Worm (Caenorhabditis elegans) whole organism, midembryonic: ENCODE data around the gene gpc-1.

Experiments
- T22C8.4 ChIP-seq: fragments of 200-800 bp; sonication (Bioruptor generic); IDR thresholded peaks from 2 replicates; pipeline ENCODE4 v1.3.6; 2022; ENCODE audit warnings: missing genetic modification characterization, missing compliant biosample characterization
- cog-1 ChIP-seq: sonication (generic microtip); optimal IDR thresholded peaks from 2 replicates; lab custom pipeline; 2016; ENCODE audit warnings: missing genetic modification characterization, missing compliant biosample characterization
- flt-1 ChIP-seq: fragments of 200-800 bp; sonication (Bioruptor generic); IDR thresholded peaks from 2 replicates; pipeline ENCODE4 v1.3.6; 2022; ENCODE audit warnings: missing genetic modification characterization, missing compliant biosample characterization
- klf-2 ChIP-seq: fragments of 200-800 bp; sonication (Bioruptor generic); conservative IDR thresholded peaks from 2 replicates; pipeline ENCODE4 v1.3.6; 2022; ENCODE audit warnings: missing genetic modification reagents, missing genetic modification characterization, missing compliant biosample characterization
- med-1 ChIP-seq: sonication (generic microtip); optimal IDR thresholded peaks from 2 replicates; lab custom pipeline; 2017; ENCODE audit warnings: missing genetic modification characterization, mild to moderate bottlenecking, missing compliant biosample characterization, antibody characterized with exemption, missing genetic modification reagents; ENCODE audit not compliant: insufficient read depth
- ref-1 ChIP-seq: fragments of 200-800 bp; sonication (Bioruptor generic); conservative IDR thresholded peaks from 2 replicates; pipeline ENCODE4 v1.3.6; 2022; ENCODE audit warnings: missing genetic modification reagents, missing genetic modification characterization, missing compliant biosample characterization
- tab-1 ChIP-seq: fragments of 200-800 bp; sonication (Bioruptor generic); IDR thresholded peaks from 2 replicates; pipeline ENCODE4 v1.3.6; 2022; ENCODE audit warnings: missing genetic modification characterization, missing compliant biosample characterization
- ztf-23 ChIP-seq: fragments of 200-800 bp; sonication (Bioruptor generic); IDR thresholded peaks from 2 replicates; pipeline ENCODE4 v1.3.6; 2022; ENCODE audit warnings: missing genetic modification reagents, missing genetic modification characterization, missing compliant biosample characterization
- ztf-29 ChIP-seq: fragments of 200-800 bp; sonication (Bioruptor generic); IDR thresholded peaks from 2 replicates; pipeline ENCODE4 v1.3.6; 2022; ENCODE audit warnings: missing genetic modification reagents, missing genetic modification characterization, missing compliant biosample characterization

Gene gpc-1

ce11 chrX:12889837-12890449 lies 5.2 kb upstream of the gpc-1 start:
- TF ChIP-seq ref-1: peak; percentile 81
- TF ChIP-seq flt-1 (GFP tag; lab: Robert Waterston, UW): peak; percentile 90
- TF ChIP-seq T22C8.4 (GFP tag; lab: Robert Waterston, UW): peak; percentile 70
- peak; percentile 68; the same call in 1 of the 2 replicates for TF ChIP-seq ztf-29 (GFP tag; lab: Robert Waterston, UW)
- peak; percentile 14 for TF ChIP-seq med-1
- peak; percentile 68 for TF ChIP-seq cog-1 (tag; lab: Kevin White, UChicago)
- TF ChIP-seq ztf-23 (GFP tag; lab: Robert Waterston, UW): peak; percentile 86
- peak; percentile 89 for TF ChIP-seq tab-1 (GFP tag; lab: Robert Waterston, UW)
- TF ChIP-seq klf-2 (GFP tag; lab: Robert Waterston, UW): peak; percentile 61; the same call in 1 of the 2 replicates

DNA sequence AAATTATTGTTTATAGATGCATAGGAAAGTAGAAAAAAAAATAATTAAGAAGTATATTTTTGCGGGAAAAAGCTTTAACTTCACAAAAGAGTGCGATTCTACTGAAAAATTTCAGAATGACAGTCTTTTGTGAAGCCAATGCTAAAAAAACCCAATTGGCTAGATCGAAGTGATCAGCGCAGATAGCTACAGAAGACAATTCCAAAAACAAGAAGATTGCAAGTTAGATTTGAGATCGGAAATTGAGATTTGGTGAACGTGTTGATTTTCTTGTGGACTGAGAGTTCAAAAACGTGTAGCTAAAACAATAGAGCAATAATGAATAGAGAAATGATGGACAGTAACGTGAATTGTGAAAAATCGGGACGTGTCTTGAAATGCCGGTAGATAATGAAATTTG lies 3.6 kb downstream of the gpc-1 start:
- TF ChIP-seq T22C8.4 (GFP tag; lab: Robert Waterston, UW) (no peak), klf-2 (GFP tag; lab: Robert Waterston, UW) (no peak), ztf-29 (GFP tag; lab: Robert Waterston, UW) (no peak), cog-1 (tag; lab: Kevin White, UChicago) (no peak), flt-1 (GFP tag; lab: Robert Waterston, UW) (no peak), tab-1 (GFP tag; lab: Robert Waterston, UW) (no peak), ztf-23 (GFP tag; lab: Robert Waterston, UW) (no peak), med-1 (no peak), ref-1 (no peak)

- TF ChIP-seq klf-2 (GFP tag; lab: Robert Waterston, UW): no peak
- no peak for TF ChIP-seq ref-1
- no peak for TF ChIP-seq tab-1 (GFP tag; lab: Robert Waterston, UW)
- no peak for TF ChIP-seq ztf-29 (GFP tag; lab: Robert Waterston, UW)
- TF ChIP-seq T22C8.4 (GFP tag; lab: Robert Waterston, UW): no peak
These were observed 6.9 kb downstream of the gpc-1 start for ce11 chrX:12877930-12878329.

DNA sequence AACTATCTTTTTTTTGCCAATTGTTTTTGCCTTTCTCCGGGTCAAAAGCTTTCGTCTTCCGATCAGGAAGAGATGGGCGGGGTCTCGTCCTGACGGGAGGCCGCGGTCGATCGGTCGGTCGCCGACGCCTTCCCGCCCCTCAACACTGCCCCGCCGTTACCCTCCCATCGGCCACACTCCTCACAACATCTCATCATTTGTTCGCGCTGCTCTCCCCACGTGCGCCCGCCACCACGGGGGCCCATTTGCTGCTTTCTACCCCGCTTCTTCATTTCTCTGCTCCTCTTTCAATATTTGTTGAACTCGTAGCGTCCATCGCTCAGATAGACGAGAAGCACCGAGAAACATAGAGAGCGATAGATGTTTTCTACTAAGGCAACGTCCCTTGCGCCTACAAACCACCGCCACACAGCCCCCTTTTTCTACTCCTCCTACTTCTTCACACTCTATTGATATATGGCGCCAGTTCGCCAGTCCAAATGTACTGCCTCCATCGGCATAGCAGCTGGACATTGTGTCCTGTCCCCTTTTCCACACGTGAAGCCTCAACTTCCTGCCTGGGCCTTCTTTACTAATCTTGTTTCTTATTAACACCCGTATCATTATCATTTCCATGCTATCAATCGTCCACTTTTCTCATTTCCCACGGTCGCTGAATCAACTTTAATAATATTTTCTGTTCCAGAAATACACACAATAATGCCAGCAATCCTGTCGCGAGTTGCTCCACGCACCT lies 7.8 kb downstream of the gpc-1 start, which contains the start of gene bcat-1:
TSS of gene bcat-1 (plus strand) at position 686 of the 736 bp plus-strand sequence.
- TF ChIP-seq cog-1 (tag; lab: Kevin White, UChicago): peak; percentile 4
- no peak for TF ChIP-seq T22C8.4 (GFP tag; lab: Robert Waterston, UW)

DNA sequence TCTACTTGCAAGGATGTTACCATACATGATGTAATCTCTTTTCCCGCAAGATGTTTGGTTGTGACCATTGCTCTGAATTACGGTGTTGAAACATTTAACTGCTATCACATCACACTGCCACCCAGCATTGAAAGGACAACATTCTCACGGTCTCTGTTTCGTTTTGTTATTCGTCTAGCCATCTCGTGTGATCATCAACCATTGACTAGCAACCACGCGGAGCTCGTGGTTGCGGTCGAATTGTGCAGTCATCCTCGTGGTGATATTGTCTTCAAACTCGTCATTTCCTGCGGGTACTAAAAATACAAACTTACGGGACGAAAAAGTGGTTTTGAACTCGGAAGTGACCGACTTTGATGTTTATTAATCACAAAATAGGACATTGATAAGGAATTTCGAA lies 9.1 kb downstream of the gpc-1 start:
- TF ChIP-seq klf-2 (GFP tag; lab: Robert Waterston, UW) (no peak), flt-1 (GFP tag; lab: Robert Waterston, UW) (no peak), ztf-23 (GFP tag; lab: Robert Waterston, UW) (no peak), T22C8.4 (GFP tag; lab: Robert Waterston, UW) (no peak), cog-1 (tag; lab: Kevin White, UChicago) (no peak), med-1 (no peak), ztf-29 (GFP tag; lab: Robert Waterston, UW) (no peak), tab-1 (GFP tag; lab: Robert Waterston, UW) (no peak), ref-1 (no peak)

DNA sequence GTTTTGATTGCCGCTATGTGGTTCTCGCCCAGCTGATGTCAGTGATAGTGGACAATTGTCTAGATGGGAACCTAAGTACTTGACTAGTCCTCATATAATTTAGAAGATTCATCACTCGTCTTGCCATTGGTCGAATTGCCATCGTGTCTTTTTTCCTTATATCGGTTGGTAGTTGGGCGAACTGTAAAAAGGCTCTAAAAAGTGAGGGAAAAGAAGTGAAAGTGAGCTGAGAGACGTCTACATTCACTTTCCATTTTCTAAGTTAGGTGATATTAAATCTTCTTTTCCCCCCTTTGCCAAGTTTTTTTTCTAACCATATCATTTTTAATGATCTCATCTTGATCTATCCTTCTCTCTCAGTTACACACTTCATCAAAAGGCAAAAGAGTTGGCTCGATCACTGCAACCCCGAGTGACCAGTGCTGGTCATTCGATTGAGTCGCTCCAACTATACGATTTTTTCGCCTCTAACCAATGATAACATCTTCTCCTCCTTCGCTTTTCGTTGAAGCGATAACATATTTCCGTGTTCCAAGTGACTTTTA lies 9.9 kb downstream of the gpc-1 start:
- TF ChIP-seq tab-1 (GFP tag; lab: Robert Waterston, UW): no peak
- no peak for TF ChIP-seq ref-1
- TF ChIP-seq ztf-29 (GFP tag; lab: Robert Waterston, UW): no peak
- no peak for TF ChIP-seq cog-1 (tag; lab: Kevin White, UChicago)
- no peak for TF ChIP-seq flt-1 (GFP tag; lab: Robert Waterston, UW)
- no peak for TF ChIP-seq med-1
- no peak for TF ChIP-seq klf-2 (GFP tag; lab: Robert Waterston, UW)
- no peak for TF ChIP-seq ztf-23 (GFP tag; lab: Robert Waterston, UW)
- no peak for TF ChIP-seq T22C8.4 (GFP tag; lab: Robert Waterston, UW)

DNA sequence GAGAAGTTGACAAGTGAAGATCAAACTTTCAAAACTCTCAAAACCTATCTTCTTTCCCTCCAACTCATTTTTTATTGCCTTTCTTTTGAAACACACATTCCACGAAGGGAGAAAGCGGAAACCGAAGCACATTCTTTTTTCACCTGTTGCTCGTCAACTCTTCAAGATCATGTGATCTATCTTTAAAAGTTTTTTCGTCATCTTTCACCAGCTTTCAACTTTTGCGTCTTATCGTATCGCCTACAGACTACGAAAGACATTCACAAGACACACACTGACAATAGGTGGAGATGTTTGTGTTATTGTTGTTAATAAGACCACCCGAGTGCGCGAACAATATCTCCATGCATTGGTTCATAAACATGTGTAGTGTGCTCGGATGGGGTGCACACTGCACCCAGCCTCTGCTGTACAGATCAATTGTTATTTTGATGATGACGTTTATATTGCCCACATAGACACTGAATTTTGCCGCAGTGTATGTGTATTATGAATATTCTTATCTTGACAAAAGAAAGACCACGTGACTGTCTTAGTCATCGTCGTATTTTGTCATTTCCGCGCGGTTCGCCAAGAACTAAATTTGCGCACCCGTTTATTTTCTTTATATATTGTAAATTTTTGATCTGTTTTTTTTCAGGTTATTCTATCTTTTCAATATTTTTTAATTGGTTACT lies 11.0 kb downstream of the gpc-1 start:
- TF ChIP-seq med-1 (no peak), T22C8.4 (GFP tag; lab: Robert Waterston, UW) (no peak), flt-1 (GFP tag; lab: Robert Waterston, UW) (no peak), ztf-23 (GFP tag; lab: Robert Waterston, UW) (no peak), ztf-29 (GFP tag; lab: Robert Waterston, UW) (no peak), cog-1 (tag; lab: Kevin White, UChicago) (no peak), tab-1 (GFP tag; lab: Robert Waterston, UW) (no peak)

ce11 chrX:12872022-12872888 lies 12.5 kb downstream of the gpc-1 start:
- TF ChIP-seq T22C8.4 (GFP tag; lab: Robert Waterston, UW) (no peak), ztf-23 (GFP tag; lab: Robert Waterston, UW) (no peak), tab-1 (GFP tag; lab: Robert Waterston, UW) (no peak), ref-1 (no peak), med-1 (no peak), flt-1 (GFP tag; lab: Robert Waterston, UW) (no peak), cog-1 (tag; lab: Kevin White, UChicago) (no peak)
